Worm (Caenorhabditis elegans) whole organism, L2 larva: ENCODE measurements around the gene rmd-3.

ENCODE experiments used
- Y55F3AM.14 ChIP-seq: fragments of 200-800 bp; sonication (Bioruptor generic); optimal IDR thresholded peaks from 2 replicates; lab custom pipeline; 2018; ENCODE audit warnings: mild to moderate bottlenecking, missing genetic modification characterization, missing compliant biosample characterization
- blmp-1 ChIP-seq: sonication (generic microtip); optimal IDR thresholded peaks from 2 replicates; lab custom pipeline; 2017; ENCODE audit warnings: missing genetic modification characterization, mild to moderate bottlenecking, missing compliant biosample characterization, antibody characterized with exemption, moderate library complexity; ENCODE audit not compliant: insufficient read depth
- lin-11 ChIP-seq: fragments of 150-350 bp; sonication (generic microtip); optimal IDR thresholded peaks from 2 replicates; lab custom pipeline; 2014; ENCODE audit warnings: missing biosample characterization, missing genetic modification characterization, inconsistent platforms, mixed read lengths
- lsy-2 ChIP-seq, 2 experiments: fragments of 150-350 bp in 1 of 2; sonication (generic microtip) in 1 of 2; optimal IDR thresholded peaks; 2 replicates each; lab custom pipeline; 2014 to 2017; ENCODE audit warnings: missing biosample characterization in 2 of 2, missing genetic modification characterization in 2 of 2
- nhr-237 ChIP-seq: fragments of 150-350 bp; optimal IDR thresholded peaks from 2 replicates; lab custom pipeline; 2014; ENCODE audit warnings: missing biosample characterization, missing genetic modification characterization
- sma-3 ChIP-seq: sonication (generic microtip); optimal IDR thresholded peaks from 2 replicates; lab custom pipeline; 2016; ENCODE audit warnings: missing genetic modification reagents, missing genetic modification characterization, missing compliant biosample characterization
- snpc-4 ChIP-seq: fragments of 150-350 bp; optimal IDR thresholded peaks from 2 replicates; lab custom pipeline; 2014; ENCODE audit warnings: missing biosample characterization, missing genetic modification characterization
- zag-1 ChIP-seq: fragments of 150-350 bp; optimal IDR thresholded peaks from 2 replicates; lab custom pipeline; 2014; ENCODE audit warnings: missing biosample characterization, missing genetic modification characterization

- TF ChIP-seq lin-11 (tag; lab: Kevin White, UChicago) (no peak), blmp-1 (tag; lab: Kevin White, UChicago) (no peak), snpc-4 (tag; lab: Kevin White, UChicago) (no peak), lsy-2 (tag; optimal IDR thresholded peaks at IDR 0.05; lab: Kevin White, UChicago) (no peak), Y55F3AM.14 (GFP tag; lab: Kevin White, UChicago) (no peak), sma-3 (GFP tag; lab: Kevin White, UChicago) (no peak), nhr-237 (tag; lab: Kevin White, UChicago) (no peak), zag-1 (no peak)
Measured at ce11 chrII:11337497-11338040, 1.8 kb downstream of the rmd-3 start, which contains the start of gene sqt-1.
